Fruit fly (Drosophila melanogaster) whole organism, embryonic: ENCODE measurements around the gene CG13465.

Source experiments
- Abd-B ChIP-seq: fragments of 200-800 bp; sonication (Bioruptor generic); optimal IDR thresholded peaks from 2 replicates; lab custom pipeline; 2018; ENCODE audit warnings: missing biosample characterization, mild to moderate bottlenecking, missing genetic modification characterization, moderate library complexity
- Adf1 ChIP-seq: fragments of 200-800 bp; sonication (Bioruptor generic); IDR thresholded peaks from 2 replicates; pipeline ENCODE4 v1.3.6; 2022; ENCODE audit warnings: missing biosample characterization, missing genetic modification characterization
- C15 ChIP-seq: fragments of 200-800 bp; sonication (Bioruptor generic); IDR thresholded peaks from 3 replicates; pipeline ENCODE4 v1.3.6; 2022; ENCODE audit warnings: missing biosample characterization, missing genetic modification characterization
- CG11723 ChIP-seq: fragments of 200-800 bp; sonication (Bioruptor generic); optimal IDR thresholded peaks from 2 replicates; lab custom pipeline; 2017; ENCODE audit warnings: missing biosample characterization, mild to moderate bottlenecking, missing genetic modification characterization
- CG12744 ChIP-seq: fragments of 200-800 bp; sonication (Bioruptor generic); optimal IDR thresholded peaks from 2 replicates; lab custom pipeline; 2016; ENCODE audit warnings: missing biosample characterization, missing genetic modification characterization
- CG13123 ChIP-seq: fragments of 200-800 bp; sonication (Bioruptor generic); optimal IDR thresholded peaks from 2 replicates; lab custom pipeline; 2016; ENCODE audit warnings: missing biosample characterization, missing genetic modification characterization
- CG15696 ChIP-seq: fragments of 200-800 bp; sonication (Bioruptor generic); optimal IDR thresholded peaks from 2 replicates; lab custom pipeline; 2019; ENCODE audit warnings: missing biosample characterization, mild to moderate bottlenecking, missing genetic modification characterization, moderate library complexity
- CG1602 ChIP-seq: fragments of 200-800 bp; sonication (Bioruptor generic); optimal IDR thresholded peaks from 3 replicates; lab custom pipeline; 2016; ENCODE audit warnings: missing biosample characterization, missing genetic modification characterization
- CG16863 ChIP-seq: fragments of 200-800 bp; sonication (Bioruptor generic); optimal IDR thresholded peaks from 3 replicates; lab custom pipeline; 2016; ENCODE audit warnings: missing biosample characterization, missing genetic modification characterization
- CG17186 ChIP-seq: fragments of 200-800 bp; sonication (Bioruptor generic); optimal IDR thresholded peaks from 3 replicates; lab custom pipeline; 2017; ENCODE audit warnings: missing biosample characterization, missing genetic modification reagents, missing genetic modification characterization
- CG17328 ChIP-seq: fragments of 200-800 bp; sonication (Bioruptor generic); IDR thresholded peaks from 2 replicates; pipeline ENCODE4 v1.3.6; 2022; ENCODE audit warnings: missing biosample characterization, missing genetic modification characterization
- CG17912 ChIP-seq: fragments of 200-800 bp; sonication (Bioruptor generic); optimal IDR thresholded peaks from 2 replicates; lab custom pipeline; 2018; ENCODE audit warnings: missing biosample characterization, mild to moderate bottlenecking, missing genetic modification characterization
- CG2678 ChIP-seq: fragments of 200-800 bp; sonication (Bioruptor generic); optimal IDR thresholded peaks from 3 replicates; lab custom pipeline; 2019; ENCODE audit warnings: missing biosample characterization, mild to moderate bottlenecking, missing genetic modification characterization, moderate library complexity
- CG3838 ChIP-seq: fragments of 200-800 bp; sonication (Bioruptor generic); optimal IDR thresholded peaks from 3 replicates; lab custom pipeline; 2016; ENCODE audit warnings: missing biosample characterization, missing genetic modification characterization
- CG4854 ChIP-seq: fragments of 200-800 bp; sonication (Bioruptor generic); optimal IDR thresholded peaks from 2 replicates; lab custom pipeline; 2016; ENCODE audit warnings: missing biosample characterization, missing genetic modification characterization, inconsistent platforms
- CG6689 ChIP-seq: fragments of 200-800 bp; sonication (Bioruptor generic); IDR thresholded peaks from 2 replicates; pipeline ENCODE4 v1.3.6; 2022; ENCODE audit warnings: missing biosample characterization, missing genetic modification characterization
- CG7963 ChIP-seq: fragments of 200-800 bp; sonication (Bioruptor generic); IDR thresholded peaks from 3 replicates; pipeline ENCODE4 v1.3.6; 2022; ENCODE audit warnings: missing biosample characterization, missing genetic modification characterization; ENCODE audit not compliant: partially characterized antibody
- CG8281 ChIP-seq: fragments of 200-800 bp; sonication (Bioruptor generic); optimal IDR thresholded peaks from 2 replicates; lab custom pipeline; 2018; ENCODE audit warnings: missing biosample characterization, mild to moderate bottlenecking, missing genetic modification characterization, moderate library complexity
- CG8478 ChIP-seq: fragments of >200 bp; optimal IDR thresholded peaks from 2 replicates; lab custom pipeline; 2018
- Dp ChIP-seq: fragments of 200-800 bp; sonication (Bioruptor generic); optimal IDR thresholded peaks from 2 replicates; lab custom pipeline; 2018; ENCODE audit warnings: missing biosample characterization, mild to moderate bottlenecking, missing genetic modification characterization, moderate library complexity
- ERR ChIP-seq: fragments of 200-800 bp; sonication (Bioruptor generic); optimal IDR thresholded peaks from 2 replicates; lab custom pipeline; 2016; ENCODE audit warnings: missing biosample characterization, missing genetic modification characterization
- Elba2 ChIP-seq: fragments of 200-800 bp; sonication (Bioruptor generic); optimal IDR thresholded peaks from 3 replicates; lab custom pipeline; 2016; ENCODE audit warnings: missing biosample characterization, missing genetic modification characterization
- Hr39 ChIP-seq: fragments of >200 bp; optimal IDR thresholded peaks from 2 replicates; lab custom pipeline; 2017
- PHDP ChIP-seq: fragments of 200-800 bp; sonication (Bioruptor generic); optimal IDR thresholded peaks from 3 replicates; lab custom pipeline; 2018; ENCODE audit warnings: missing biosample characterization, mild to moderate bottlenecking, missing genetic modification characterization, moderate library complexity
- Pdp1 ChIP-seq, 2 experiments: fragments of 200-800 bp; sonication (Bioruptor generic); optimal IDR thresholded peaks; 3 replicates each; lab custom pipeline; 2016; ENCODE audit warnings: missing biosample characterization in 2 of 2, missing genetic modification characterization in 2 of 2, mild to moderate bottlenecking in 1 of 2, moderate library complexity in 1 of 2
- Sry-β ChIP-seq: fragments of 200-800 bp; sonication (Bioruptor generic); optimal IDR thresholded peaks from 2 replicates; lab custom pipeline; 2018; ENCODE audit warnings: missing biosample characterization, mild to moderate bottlenecking, missing genetic modification characterization, moderate library complexity
- TFAM ChIP-seq: fragments of 200-800 bp; sonication (Bioruptor generic); optimal IDR thresholded peaks from 2 replicates; lab custom pipeline; 2017; ENCODE audit warnings: missing biosample characterization, missing genetic modification characterization, inconsistent platforms
- ac ChIP-seq: fragments of 200-800 bp; sonication (Bioruptor generic); optimal IDR thresholded peaks from 3 replicates; lab custom pipeline; 2017; ENCODE audit warnings: missing biosample characterization, mild to moderate bottlenecking, missing genetic modification characterization
- amos ChIP-seq: fragments of 200-800 bp; sonication (Bioruptor generic); IDR thresholded peaks from 2 replicates; pipeline ENCODE4 v1.3.6; 2022; ENCODE audit warnings: missing biosample characterization, missing genetic modification characterization; ENCODE audit not compliant: partially characterized antibody
- az2 ChIP-seq: fragments of 200-800 bp; sonication (Bioruptor generic); optimal IDR thresholded peaks from 3 replicates; lab custom pipeline; 2016; ENCODE audit warnings: missing biosample characterization, missing genetic modification characterization
- bab2 ChIP-seq: fragments of 200-800 bp; sonication (Bioruptor generic); optimal IDR thresholded peaks from 2 replicates; lab custom pipeline; 2016; ENCODE audit warnings: missing biosample characterization, missing genetic modification characterization
- bsh ChIP-seq, 2 experiments: fragments of 200-800 bp; sonication (Bioruptor generic); optimal IDR thresholded peaks; 2 replicates each; lab custom pipeline; 2017 to 2018; ENCODE audit warnings: mild to moderate bottlenecking in 2 of 2, missing biosample characterization in 2 of 2, missing genetic modification characterization in 2 of 2, moderate library complexity in 1 of 2
- cad ChIP-seq: fragments of >200 bp; optimal IDR thresholded peaks from 2 replicates; lab custom pipeline; 2017; ENCODE audit warnings: missing biosample characterization, missing genetic modification characterization
- fd3F ChIP-seq: fragments of 200-800 bp; sonication (Bioruptor generic); optimal IDR thresholded peaks from 2 replicates; lab custom pipeline; 2018; ENCODE audit warnings: missing biosample characterization, mild to moderate bottlenecking, missing genetic modification characterization, moderate library complexity
- gem ChIP-seq: fragments of 200-800 bp; sonication (Bioruptor generic); optimal IDR thresholded peaks from 2 replicates; lab custom pipeline; 2019; ENCODE audit warnings: missing biosample characterization, mild to moderate bottlenecking, missing genetic modification characterization, moderate library complexity
- ken ChIP-seq: fragments of 200-800 bp; sonication (Bioruptor generic); IDR thresholded peaks from 3 replicates; pipeline ENCODE4 v1.3.6; 2022; ENCODE audit warnings: missing biosample characterization, missing genetic modification characterization
- lov ChIP-seq, 2 experiments: fragments of 200-800 bp in 1 of 2; fragments of >200 bp in 1 of 2; sonication (Bioruptor generic) in 1 of 2; IDR thresholded peaks in 1 of 2; optimal IDR thresholded peaks in 1 of 2; 2 replicates in 1 of 2; 3 replicates in 1 of 2; pipeline versions ENCODE4 v1.3.6 to Lab custom; 2017 to 2022; ENCODE audit warnings: missing biosample characterization in 1 of 2, missing genetic modification characterization in 1 of 2
- mam ChIP-seq: fragments of 200-800 bp; sonication (Bioruptor generic); optimal IDR thresholded peaks from 3 replicates; lab custom pipeline; 2016; ENCODE audit warnings: missing biosample characterization, missing genetic modification characterization
- mld ChIP-seq: fragments of 200-800 bp; sonication (Bioruptor generic); IDR thresholded peaks from 3 replicates; pipeline ENCODE4 v1.3.6; 2022; ENCODE audit warnings: missing biosample characterization, missing genetic modification characterization; ENCODE audit not compliant: partially characterized antibody
- odd ChIP-seq: fragments of 200-800 bp; sonication (Bioruptor generic); optimal IDR thresholded peaks from 2 replicates; lab custom pipeline; 2017; ENCODE audit warnings: missing biosample characterization, mild to moderate bottlenecking, missing genetic modification characterization
- pfk ChIP-seq: fragments of 200-800 bp; sonication (Bioruptor generic); optimal IDR thresholded peaks from 2 replicates; lab custom pipeline; 2018; ENCODE audit warnings: missing biosample characterization, mild to moderate bottlenecking, missing genetic modification characterization, moderate library complexity
- phol ChIP-seq: fragments of 200-800 bp; sonication (Bioruptor generic); optimal IDR thresholded peaks from 3 replicates; lab custom pipeline; 2018; ENCODE audit warnings: missing biosample characterization, mild to moderate bottlenecking, missing genetic modification characterization, moderate library complexity
- prd ChIP-seq, 3 experiments: fragments of >200 bp in 2 of 3; fragments of 200-800 bp in 1 of 3; sonication (Bioruptor generic) in 1 of 3; optimal IDR thresholded peaks in 2 of 3; IDR thresholded peaks in 1 of 3; 2 replicates in 2 of 3; 3 replicates in 1 of 3; pipeline versions ENCODE4 v1.3.6 to Lab custom; 2017 to 2022; ENCODE audit warnings: missing biosample characterization in 1 of 3, missing genetic modification characterization in 1 of 3
- sc ChIP-seq, 3 experiments: fragments of >200 bp in 2 of 3; fragments of 200-800 bp in 1 of 3; sonication (Bioruptor generic) in 1 of 3; optimal IDR thresholded peaks; 2 replicates in 2 of 3; 3 replicates in 1 of 3; lab custom pipeline; 2017; ENCODE audit warnings: mild to moderate bottlenecking in 1 of 3, missing biosample characterization in 1 of 3, missing genetic modification characterization in 1 of 3, missing genetic modification reagents in 1 of 3
- sima ChIP-seq: fragments of 200-800 bp; sonication (Bioruptor generic); optimal IDR thresholded peaks from 2 replicates; lab custom pipeline; 2016; ENCODE audit warnings: missing biosample characterization, missing genetic modification characterization
- tio ChIP-seq: fragments of 200-800 bp; sonication (Bioruptor generic); optimal IDR thresholded peaks from 2 replicates; lab custom pipeline; 2017; ENCODE audit warnings: missing biosample characterization, missing genetic modification characterization, inconsistent platforms
- zen2 ChIP-seq: fragments of 200-800 bp; sonication (Bioruptor generic); IDR thresholded peaks from 3 replicates; pipeline ENCODE4 v1.3.6; 2022; ENCODE audit warnings: missing biosample characterization, missing genetic modification characterization; ENCODE audit not compliant: partially characterized antibody
- zfh1 ChIP-seq: fragments of 200-800 bp; sonication (Bioruptor generic); IDR thresholded peaks from 3 replicates; pipeline ENCODE4 v1.3.6; 2022; ENCODE audit warnings: missing biosample characterization, missing genetic modification characterization

Gene CG13465

dm6 chr3L:14956288-14957032 is 12.3 kb upstream of the CG13465 start (continued):
- TF ChIP-seq cad (GFP tag; lab: Kevin White, UChicago), result no peak
- TF ChIP-seq PHDP, result no peak
- no peak for TF ChIP-seq sima
- TF ChIP-seq CG4854 (GFP tag; lab: Kevin White, UChicago), result peak; percentile 14
- TF ChIP-seq CG11723 (GFP tag; lab: Kevin White, UChicago), result peak; percentile 39
- TF ChIP-seq CG3838 (GFP tag; lab: Kevin White, UChicago), result peak; percentile 24
- TF ChIP-seq Sry-β (GFP tag; lab: Kevin White, UChicago), result no peak
- no peak for TF ChIP-seq prd (optimal IDR thresholded peaks at IDR 0.05; lab: Kevin White, UChicago)
- peak; percentile 55; the same call in 2 of the 3 replicates for TF ChIP-seq prd (GFP tag; IDR thresholded peaks at IDR 0.05; lab: Robert Waterston, UW)
- no peak for TF ChIP-seq CG8281 (tag; lab: Kevin White, UChicago)
- TF ChIP-seq CG8478, result no peak
- TF ChIP-seq Hr39 (lab: Kevin White, UChicago), result no peak
- TF ChIP-seq pfk, result peak; percentile 9
- no peak for TF ChIP-seq CG2678 (tag; lab: Kevin White, UChicago)
- no peak for TF ChIP-seq mld (GFP tag; lab: Robert Waterston, UW)
- no peak for TF ChIP-seq CG7963 (GFP tag; lab: Robert Waterston, UW)
- TF ChIP-seq CG17912 (GFP tag; lab: Kevin White, UChicago), result no peak
- TF ChIP-seq ERR (GFP tag; lab: Kevin White, UChicago), result no peak
- no peak for TF ChIP-seq Dp (GFP tag; lab: Kevin White, UChicago)
- no peak for TF ChIP-seq fd3F
- TF ChIP-seq bab2 (GFP tag; lab: Kevin White, UChicago), result no peak
- peak; percentile 29 for TF ChIP-seq CG13123 (GFP tag; lab: Kevin White, UChicago)
- TF ChIP-seq zen2 (GFP tag; lab: Robert Waterston, UW), result no peak
- TF ChIP-seq Adf1 (GFP tag; lab: Robert Waterston, UW), result no peak
- no peak for TF ChIP-seq az2
- peak; percentile 21 for TF ChIP-seq TFAM (GFP tag; lab: Kevin White, UChicago)
- no peak for TF ChIP-seq mam
- TF ChIP-seq gem (tag; lab: Kevin White, UChicago), result peak; percentile 46
- TF ChIP-seq Elba2 (GFP tag; lab: Kevin White, UChicago), result peak; percentile 8
- no peak for TF ChIP-seq C15
- no peak for TF ChIP-seq lov (optimal IDR thresholded peaks at IDR 0.05; lab: Kevin White, UChicago)
- 0 out of 3 replicates have a peak, but pooled peaks have one; percentile 7 for TF ChIP-seq lov (GFP tag; IDR thresholded peaks at IDR 0.05; lab: Robert Waterston, UW)
- peak; percentile 39 for TF ChIP-seq CG1602 (GFP tag; lab: Kevin White, UChicago)
- TF ChIP-seq CG15696 (tag; lab: Kevin White, UChicago), result peak; percentile 97
- no peak for TF ChIP-seq ken (GFP tag; lab: Robert Waterston, UW)
- TF ChIP-seq phol (tag; lab: Kevin White, UChicago), result no peak
- TF ChIP-seq CG17186 (GFP tag; lab: Kevin White, UChicago), result no peak
- TF ChIP-seq ac (GFP tag; lab: Kevin White, UChicago), result peak; percentile 98
- TF ChIP-seq tio (GFP tag; lab: Kevin White, UChicago), result peak; percentile 24
- TF ChIP-seq bsh (GFP tag; optimal IDR thresholded peaks at IDR 0.05; lab: Kevin White, UChicago), result no peak
- peak; percentile 37 for TF ChIP-seq odd (GFP tag; lab: Kevin White, UChicago)
- TF ChIP-seq Pdp1 (GFP tag; optimal IDR thresholded peaks at IDR 0.05; lab: Kevin White, UChicago), result peak in 1 of 2 experiments; percentile 39
- no peak; the same call in 2 of the 3 replicates for TF ChIP-seq zfh1 (GFP tag; lab: Robert Waterston, UW)
- TF ChIP-seq Abd-B, result no peak
- TF ChIP-seq CG12744 (GFP tag; lab: Kevin White, UChicago), result peak; percentile 58
- no peak for TF ChIP-seq amos (GFP tag; lab: Robert Waterston, UW)
- TF ChIP-seq CG16863 (GFP tag; lab: Kevin White, UChicago), result peak; percentile 4
- no peak for TF ChIP-seq sc (optimal IDR thresholded peaks at IDR 0.05; lab: Kevin White, UChicago)
- peak; percentile 57 for TF ChIP-seq sc (GFP tag; optimal IDR thresholded peaks at IDR 0.05; lab: Kevin White, UChicago)
- no peak for TF ChIP-seq CG6689 (GFP tag; lab: Robert Waterston, UW)
- TF ChIP-seq CG17328, result peak; percentile 42; the same call in 1 of the 2 replicates
